Worm (Caenorhabditis elegans) whole organism, L4/young adult: ENCODE measurements around the gene nhr-44.

Experiments
- W03F9.2 ChIP-seq: fragments of 150-350 bp; optimal IDR thresholded peaks from 2 replicates; lab custom pipeline; 2014; ENCODE audit warnings: missing biosample characterization, missing genetic modification characterization
- dao-5 ChIP-seq: sonication (generic microtip); optimal IDR thresholded peaks from 2 replicates; lab custom pipeline; 2016; ENCODE audit warnings: missing genotype, missing genetic modification characterization, moderate library complexity, missing compliant biosample characterization

DNA sequence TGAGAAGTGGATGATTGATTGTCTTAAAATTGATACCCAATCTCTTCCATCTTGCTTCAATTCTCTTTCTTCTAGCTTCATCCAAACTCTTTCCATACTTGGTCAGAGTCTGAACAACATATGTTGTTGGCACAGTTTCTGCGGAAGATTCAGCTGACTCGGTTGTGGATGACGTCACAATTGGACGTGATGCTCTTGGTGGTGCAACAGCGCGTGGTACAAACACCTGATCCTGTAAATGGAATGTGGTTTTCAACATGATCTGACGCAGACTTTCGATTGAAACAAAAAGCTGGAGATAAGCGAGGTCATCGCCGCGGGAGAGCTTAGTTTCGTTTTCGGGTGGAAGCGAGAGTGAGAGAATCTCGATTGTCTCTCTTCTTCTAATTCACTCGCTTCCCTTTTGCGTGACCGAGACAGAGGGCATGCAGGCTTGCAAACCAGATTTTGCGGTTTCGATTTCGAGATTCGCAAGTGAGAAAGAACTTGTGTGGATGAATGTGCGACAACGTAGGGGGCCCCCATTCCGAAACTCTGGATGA is 21.4 kb downstream of the nhr-44 start:
- TF ChIP-seq W03F9.2: no peak
- no peak for TF ChIP-seq dao-5
